Fruit fly (Drosophila melanogaster) whole organism: ENCODE data around the gene CG2604.
A peak's percentile ranks its signal among the peaks of the same experiment; 100 is the strongest.

Source experiments
- CG8478 ChIP-seq: fragments of >200 bp; optimal IDR thresholded peaks from 2 replicates; lab custom pipeline; 2018; ENCODE audit warnings: inconsistent platforms
- Dll ChIP-seq: fragments of >200 bp; optimal IDR thresholded peaks from 2 replicates; lab custom pipeline; 2017
- EcR ChIP-seq, 2 experiments: fragments of >200 bp; optimal IDR thresholded peaks; 2 replicates each; lab custom pipeline; 2017; ENCODE audit warnings: missing biosample characterization in 2 of 2, missing genetic modification characterization in 2 of 2, missing genetic modification reagents in 2 of 2
- pan ChIP-seq: fragments of >200 bp; optimal IDR thresholded peaks from 2 replicates; lab custom pipeline; 2017
- psq ChIP-seq: fragments of >200 bp; optimal IDR thresholded peaks from 2 replicates; lab custom pipeline; 2017
- usp ChIP-seq: fragments of >200 bp; optimal IDR thresholded peaks from 2 replicates; lab custom pipeline; 2017; ENCODE audit warnings: missing biosample characterization, missing genetic modification characterization, mixed read lengths

Gene CG2604

dm6 chr3R:5252853-5253252 is 29.7 kb upstream of the CG2604 start, which contains the start of gene CG1113:
Gene CG1113, plus strand, starts transcription at chr3R:5253153.
- TF ChIP-seq psq (lab: Kevin White, UChicago) (no peak), CG8478 (no peak), pan (no peak), usp (GFP tag; lab: Kevin White, UChicago) (no peak), EcR (GFP tag; optimal IDR thresholded peaks at IDR 0.05; lab: Kevin White, UChicago) (no peak), Dll (lab: Kevin White, UChicago) (no peak)

dm6 chr3R:5251243-5251865 is 28.2 kb upstream of the CG2604 start, which contains the start of gene CtsF:
Gene CtsF, minus strand, starts transcription at chr3R:5251745.
- peak; percentile 48 for TF ChIP-seq CG8478
- no peak for TF ChIP-seq Dll (lab: Kevin White, UChicago)

- TF ChIP-seq EcR (GFP tag; optimal IDR thresholded peaks at IDR 0.05; lab: Kevin White, UChicago) (peak in 1 of 2 experiments; percentile 13), Dll (lab: Kevin White, UChicago) (no peak)
Observed at dm6 chr3R:5250530-5251242, 27.5 kb upstream of the CG2604 start.

- TF ChIP-seq CG8478 = no peak
Observed at dm6 chr3R:5249308-5249707, 26.1 kb upstream of the CG2604 start.

dm6 chr3R:5246950-5247349 is 23.8 kb upstream of the CG2604 start:
- TF ChIP-seq psq (lab: Kevin White, UChicago) = no peak
- TF ChIP-seq CG8478 = no peak
- TF ChIP-seq Dll (lab: Kevin White, UChicago) = no peak
- no peak for TF ChIP-seq EcR (GFP tag; optimal IDR thresholded peaks at IDR 0.05; lab: Kevin White, UChicago)
- TF ChIP-seq usp (GFP tag; lab: Kevin White, UChicago) = no peak
- no peak for TF ChIP-seq pan

DNA sequence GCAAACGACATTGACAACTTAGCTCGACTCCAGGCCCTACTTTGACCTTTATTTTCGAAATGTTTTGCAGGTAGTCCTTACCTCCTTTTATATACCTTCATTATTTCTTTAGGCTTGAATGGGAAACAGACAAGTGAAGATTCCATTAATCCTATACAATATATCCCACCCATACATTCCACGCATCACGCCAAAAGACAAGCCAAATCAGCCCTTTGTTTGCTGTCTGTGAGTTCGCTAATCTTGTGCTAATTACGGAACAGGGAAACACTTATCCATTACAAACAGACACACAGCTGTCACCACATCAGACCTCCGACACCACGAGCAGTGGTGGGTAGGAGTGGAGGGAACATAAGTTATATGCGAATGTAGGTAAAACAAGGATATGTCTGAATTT is 17.6 kb upstream of the CG2604 start, which contains the start of gene CG33293:
Gene CG33293, minus strand, starts transcription at position 15 of the 400 bp plus-strand sequence.
- no peak for TF ChIP-seq EcR (GFP tag; optimal IDR thresholded peaks at IDR 0.05; lab: Kevin White, UChicago)
- TF ChIP-seq Dll (lab: Kevin White, UChicago) = no peak
- TF ChIP-seq usp (GFP tag; lab: Kevin White, UChicago) = no peak
- TF ChIP-seq pan = no peak
- TF ChIP-seq psq (lab: Kevin White, UChicago) = no peak
- no peak for TF ChIP-seq CG8478

- TF ChIP-seq EcR (GFP tag; optimal IDR thresholded peaks at IDR 0.05; lab: Kevin White, UChicago) = no peak
- TF ChIP-seq psq (lab: Kevin White, UChicago) = no peak
- no peak for TF ChIP-seq Dll (lab: Kevin White, UChicago)
- no peak for TF ChIP-seq CG8478
- no peak for TF ChIP-seq pan
- TF ChIP-seq usp (GFP tag; lab: Kevin White, UChicago) = no peak
Observed at dm6 chr3R:5237215-5237614, 14.1 kb upstream of the CG2604 start, which contains the start of gene rtp. Gene rtp, minus strand, starts transcription at chr3R:5237315.

- TF ChIP-seq CG8478 (no peak), Dll (lab: Kevin White, UChicago) (no peak), usp (GFP tag; lab: Kevin White, UChicago) (no peak), psq (lab: Kevin White, UChicago) (no peak), EcR (GFP tag; optimal IDR thresholded peaks at IDR 0.05; lab: Kevin White, UChicago) (no peak), pan (no peak)
Observed at dm6 chr3R:5232197-5232607, 9.0 kb upstream of the CG2604 start, which contains the start of the genes Kat60 and Mms19. Gene Kat60, minus strand, starts transcription at chr3R:5232209. Gene Mms19, plus strand, starts transcription at chr3R:5232543.

- no peak for TF ChIP-seq Dll (lab: Kevin White, UChicago)
- no peak for TF ChIP-seq psq (lab: Kevin White, UChicago)
- no peak for TF ChIP-seq CG8478
- TF ChIP-seq usp (GFP tag; lab: Kevin White, UChicago) = no peak
- no peak for TF ChIP-seq pan
- TF ChIP-seq EcR (GFP tag; optimal IDR thresholded peaks at IDR 0.05; lab: Kevin White, UChicago) = no peak
Observed at dm6 chr3R:5231383-5232196, 8.4 kb upstream of the CG2604 start.

DNA sequence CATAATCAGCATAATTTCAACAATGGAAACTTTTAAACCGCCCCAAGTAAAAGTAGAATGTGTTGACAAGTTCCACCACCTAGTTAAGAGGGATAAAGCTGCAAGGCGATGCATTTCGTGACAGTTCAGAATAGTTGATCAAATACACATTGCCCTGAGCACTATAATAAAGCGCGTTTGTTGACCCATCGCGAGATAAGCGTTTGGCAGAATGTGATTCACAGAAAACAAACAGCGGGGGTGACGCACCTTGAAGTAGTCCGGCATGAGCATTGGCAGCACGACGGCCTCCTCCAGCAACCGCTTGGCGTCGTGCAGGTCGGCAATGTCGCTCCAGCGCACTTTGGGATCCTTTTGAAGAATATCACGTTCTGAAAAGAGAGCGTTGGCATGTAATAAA is 6.3 kb upstream of the CG2604 start:
- TF ChIP-seq Dll (lab: Kevin White, UChicago) (no peak), psq (lab: Kevin White, UChicago) (no peak), usp (GFP tag; lab: Kevin White, UChicago) (no peak), EcR (GFP tag; optimal IDR thresholded peaks at IDR 0.05; lab: Kevin White, UChicago) (no peak), CG8478 (no peak), pan (no peak)

DNA sequence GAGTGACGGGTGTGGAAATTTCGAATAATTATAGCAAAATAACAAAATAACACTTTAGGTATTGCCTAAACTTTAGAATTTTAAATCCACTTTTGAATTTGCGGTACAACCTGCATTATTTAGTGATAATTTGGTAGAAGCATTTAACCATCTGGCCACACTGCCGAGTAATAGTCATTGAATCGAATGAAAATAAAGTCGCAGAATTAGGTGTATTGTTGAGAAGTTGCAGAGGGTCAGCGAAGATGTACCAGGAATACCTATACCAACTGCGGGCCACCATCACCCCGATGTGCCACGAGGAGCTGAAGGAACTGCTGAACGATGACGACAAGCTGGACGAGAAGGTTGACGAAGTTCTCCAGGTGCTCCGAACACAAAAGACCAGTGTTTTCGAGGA is 2.9 kb upstream of the CG2604 start, which contains the start of gene Vps37B:
Gene Vps37B, plus strand, starts transcription at position 134 of the 400 bp plus-strand sequence.
- TF ChIP-seq CG8478 = no peak
- no peak for TF ChIP-seq psq (lab: Kevin White, UChicago)
- TF ChIP-seq EcR (GFP tag; optimal IDR thresholded peaks at IDR 0.05; lab: Kevin White, UChicago) = no peak
- TF ChIP-seq pan = no peak
- no peak for TF ChIP-seq usp (GFP tag; lab: Kevin White, UChicago)

DNA sequence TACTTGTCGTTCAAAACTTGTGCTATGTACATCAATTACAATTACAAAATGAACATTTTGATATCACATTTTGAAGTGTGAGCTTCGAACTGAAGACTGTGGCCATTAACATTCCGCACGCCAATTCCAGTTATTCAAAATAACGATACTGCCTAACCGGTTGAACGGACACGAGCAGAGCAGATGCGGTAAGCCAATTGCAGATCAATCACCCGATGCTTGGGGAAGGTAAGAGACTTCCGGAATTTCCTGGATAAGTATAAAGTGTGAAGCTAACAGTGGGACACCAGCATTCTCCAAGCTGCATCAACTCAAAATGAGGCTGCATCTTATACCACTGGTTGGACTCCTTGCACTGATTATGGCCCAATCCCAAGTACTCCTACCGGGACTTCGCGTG is 674 bp upstream of the CG2604 start, which contains the start of gene CG14664:
Gene CG14664, plus strand, starts transcription at position 301 of the 400 bp plus-strand sequence.
- TF ChIP-seq pan = no peak
- no peak for TF ChIP-seq CG8478
- TF ChIP-seq psq (lab: Kevin White, UChicago) = no peak
- no peak for TF ChIP-seq usp (GFP tag; lab: Kevin White, UChicago)
- TF ChIP-seq EcR (GFP tag; optimal IDR thresholded peaks at IDR 0.05; lab: Kevin White, UChicago) = no peak
- TF ChIP-seq Dll (lab: Kevin White, UChicago) = no peak
